Fruit fly (Drosophila melanogaster): ENCODE data around the gene CG13841.

- TF ChIP-seq CG8478 (optimal IDR thresholded peaks at IDR 0.05) (no peak), CTCF (optimal IDR thresholded peaks at IDR 0.05) (no peak)
Observed at dm6 chr3R:22760988-22761387, 6.5 kb downstream of the CG13841 start, which contains the start of gene Nepl13.

Measured in S2 (cell line).